Fruit fly (Drosophila melanogaster): Measurements from ENCODE around the gene CG8661.

The CG8661 gene

DNA sequence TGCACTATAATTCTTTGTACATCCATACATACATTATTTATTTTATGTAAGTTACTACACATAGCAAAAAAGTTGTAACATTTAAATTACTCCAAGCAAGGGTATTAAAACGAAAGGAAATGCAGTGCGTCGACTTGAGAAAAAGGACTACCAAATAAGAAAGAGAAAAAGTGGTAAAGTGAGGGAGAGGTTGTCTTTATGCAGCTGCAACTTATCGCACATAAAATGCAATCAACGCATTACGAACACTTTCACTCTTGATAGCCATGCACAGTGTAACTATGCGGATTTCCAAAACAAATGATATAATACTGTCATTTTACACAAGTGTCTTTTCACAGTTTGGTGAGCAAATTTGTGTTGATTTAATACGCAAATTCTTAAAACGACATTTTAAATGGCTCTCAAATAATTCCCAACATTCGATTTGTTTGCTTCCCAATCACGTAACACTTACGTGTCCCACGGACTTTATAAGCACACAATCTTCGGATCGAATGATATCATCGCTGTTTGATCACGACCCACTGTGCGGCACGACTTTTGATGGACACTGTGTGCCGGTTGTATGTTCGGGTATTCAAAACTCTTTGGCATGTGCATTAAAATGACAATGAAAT is 12.9 kb upstream of the CG8661 start (continued):
- no peak for TF ChIP-seq CG6854 (GFP tag; optimal IDR thresholded peaks at IDR 0.05)
- TF ChIP-seq yki (optimal IDR thresholded peaks at IDR 0.05): no peak
- peak; percentile 6 for TF ChIP-seq tin (GFP tag; optimal IDR thresholded peaks at IDR 0.05)
- peak; percentile 0 for TF ChIP-seq CG7786 (GFP tag; optimal IDR thresholded peaks at IDR 0.05)
- peak; percentile 22 for TF ChIP-seq org-1 (GFP tag; optimal IDR thresholded peaks at IDR 0.05)
- TF ChIP-seq PHDP (tag; optimal IDR thresholded peaks at IDR 0.05): peak; percentile 38
- no peak for TF ChIP-seq MESR4 (GFP tag; optimal IDR thresholded peaks at IDR 0.05)
- TF ChIP-seq CG10462 (GFP tag; optimal IDR thresholded peaks at IDR 0.05): no peak
- TF ChIP-seq CG1832 (GFP tag; optimal IDR thresholded peaks at IDR 0.05): no peak
- peak; percentile 73 for TF ChIP-seq CG1603 (tag; optimal IDR thresholded peaks at IDR 0.05)
- no peak for TF ChIP-seq Dad (GFP tag; optimal IDR thresholded peaks at IDR 0.05)
- peak; percentile 12 for TF ChIP-seq shn (GFP tag; optimal IDR thresholded peaks at IDR 0.05)
- peak; percentile 16 for TF ChIP-seq grau (tag; optimal IDR thresholded peaks at IDR 0.05)
- TF ChIP-seq Blimp-1 (GFP tag; optimal IDR thresholded peaks at IDR 0.05): peak; percentile 86
- TF ChIP-seq CG4424 (GFP tag; optimal IDR thresholded peaks at IDR 0.05): peak; percentile 42
- TF ChIP-seq gem (tag; optimal IDR thresholded peaks at IDR 0.05): peak; percentile 61
- TF ChIP-seq CG34376 (GFP tag; optimal IDR thresholded peaks at IDR 0.05): no peak
- peak; percentile 33 for TF ChIP-seq CG12219 (GFP tag; optimal IDR thresholded peaks at IDR 0.05)
- TF ChIP-seq sr (GFP tag; IDR thresholded peaks at IDR 0.05): no peak
- TF ChIP-seq CG11247 (GFP tag; IDR thresholded peaks at IDR 0.05): no peak
- peak; percentile 73 for TF ChIP-seq sens (GFP tag)
- TF ChIP-seq CG16813 (GFP tag; IDR thresholded peaks at IDR 0.05; ENCODE audit: partially characterized antibody): no peak
- TF ChIP-seq CG4820 (GFP tag; optimal IDR thresholded peaks at IDR 0.05): peak; percentile 5
- TF ChIP-seq CG6654 (GFP tag; optimal IDR thresholded peaks at IDR 0.05): peak; percentile 8
- no peak for TF ChIP-seq hth (optimal IDR thresholded peaks at IDR 0.05)
- peak in 1 of 2 experiments; percentile 30 for TF ChIP-seq dpn (GFP tag; optimal IDR thresholded peaks at IDR 0.05)
- TF ChIP-seq stc (GFP tag; IDR thresholded peaks at IDR 0.05): peak; percentile 11; the same call in 1 of the 2 replicates
- TF ChIP-seq CG43689 (GFP tag; IDR thresholded peaks at IDR 0.05): no peak
- no peak for TF ChIP-seq Hand (GFP tag; optimal IDR thresholded peaks at IDR 0.05)
- no peak for TF ChIP-seq luna (GFP tag; optimal IDR thresholded peaks at IDR 0.05)
- peak; percentile 1 for TF ChIP-seq Hmr (GFP tag; optimal IDR thresholded peaks at IDR 0.05)
- TF ChIP-seq CG4707 (GFP tag; optimal IDR thresholded peaks at IDR 0.05): peak; percentile 36
- 0 out of 2 replicates have a peak, but pooled peaks have one; percentile 19 for TF ChIP-seq ranshi (GFP tag; IDR thresholded peaks at IDR 0.05)
- TF ChIP-seq ERR (GFP tag; optimal IDR thresholded peaks at IDR 0.05): no peak
- no peak for TF ChIP-seq insv (GFP tag; optimal IDR thresholded peaks at IDR 0.05)
- peak; percentile 17 for TF ChIP-seq lab (GFP tag; optimal IDR thresholded peaks at IDR 0.05)
- TF ChIP-seq Ptx1 (GFP tag; IDR thresholded peaks at IDR 0.05): peak; percentile 43; the same call in 1 of the 2 replicates
- TF ChIP-seq tgo (GFP tag; IDR thresholded peaks at IDR 0.05): peak; percentile 27; the same call in 1 of the 3 replicates
- no peak for TF ChIP-seq CG10959 (GFP tag; IDR thresholded peaks at IDR 0.05)
- no peak for TF ChIP-seq CG6689 (GFP tag; IDR thresholded peaks at IDR 0.05)
- TF ChIP-seq CG34224 (GFP tag; IDR thresholded peaks at IDR 0.05; ENCODE audit: partially characterized antibody): no peak
- TF ChIP-seq Ets65A (GFP tag): peak; percentile 65
- TF ChIP-seq mam (GFP tag; optimal IDR thresholded peaks at IDR 0.05): no peak
- peak; percentile 30; the same call in 1 of the 2 replicates for TF ChIP-seq ttk (GFP tag; IDR thresholded peaks at IDR 0.05)
- no peak for TF ChIP-seq HLH54F (GFP tag; optimal IDR thresholded peaks at IDR 0.05)
- no peak for TF ChIP-seq H15 (GFP tag; IDR thresholded peaks at IDR 0.05)
- peak; percentile 42 for TF ChIP-seq NC2β (GFP tag; optimal IDR thresholded peaks at IDR 0.05)
- no peak for TF ChIP-seq HLH3B (GFP tag; IDR thresholded peaks at IDR 0.05)
- TF ChIP-seq Gug (GFP tag; IDR thresholded peaks at IDR 0.05): 0 out of 4 replicates have a peak, but pooled peaks have one; percentile 34
- TF ChIP-seq Med (GFP tag): peak; percentile 87
- peak; percentile 15 for TF ChIP-seq CG8089 (GFP tag; optimal IDR thresholded peaks at IDR 0.05)
